Worm (Caenorhabditis elegans): ENCODE results near the gene gtap-1.

Gene gtap-1

ce11 chrII:5788815-5789214, 44.2 kb downstream of the gtap-1 start, which contains the start of gene K05F1.13:
Gene K05F1.13 (plus strand): TSS chrII:5789115.
- TF ChIP-seq lin-35 (GFP tag; optimal IDR thresholded peaks at IDR 0.05): no peak
- TF ChIP-seq egl-13 (tag; optimal IDR thresholded peaks at IDR 0.05): no peak
- TF ChIP-seq lin-13 (GFP tag; optimal IDR thresholded peaks at IDR 0.05): no peak
- no peak for TF ChIP-seq F16B12.6 (tag; optimal IDR thresholded peaks at IDR 0.05)
- no peak for TF ChIP-seq ama-1 (optimal IDR thresholded peaks at IDR 0.05)
- no peak for TF ChIP-seq C04F5.9 (tag; optimal IDR thresholded peaks at IDR 0.05)
- no peak for TF ChIP-seq nhr-19 (GFP tag; conservative IDR thresholded peaks at IDR 0.05)
- TF ChIP-seq fkh-8 (tag; optimal IDR thresholded peaks at IDR 0.05): no peak
- TF ChIP-seq ceh-90 (tag; optimal IDR thresholded peaks at IDR 0.05): no peak
- no peak for TF ChIP-seq ceh-88 (GFP tag; IDR thresholded peaks at IDR 0.05)
- no peak for TF ChIP-seq lin-14 (GFP tag; optimal IDR thresholded peaks at IDR 0.05)

ce11 chrII:5785504-5785903, 47.5 kb downstream of the gtap-1 start:
- TF ChIP-seq jun-1 (tag; optimal IDR thresholded peaks at IDR 0.05) (no peak), C34B4.2 (tag; optimal IDR thresholded peaks at IDR 0.05) (no peak), isw-1 (GFP tag; IDR thresholded peaks at IDR 0.05) (no peak), ceh-63 (GFP tag; optimal IDR thresholded peaks at IDR 0.05) (no peak), swsn-7 (tag; optimal IDR thresholded peaks at IDR 0.05) (no peak), sox-4 (tag; optimal IDR thresholded peaks at IDR 0.05) (no peak), dpl-1 (GFP tag; optimal IDR thresholded peaks at IDR 0.05) (no peak), rnt-1 (tag; optimal IDR thresholded peaks at IDR 0.05) (no peak), mdl-1 (tag; optimal IDR thresholded peaks at IDR 0.05) (no peak), sptf-1 (tag; optimal IDR thresholded peaks at IDR 0.05) (no peak), ztf-11 (tag; optimal IDR thresholded peaks at IDR 0.05) (no peak), fkh-10 (GFP tag; optimal IDR thresholded peaks at IDR 0.05) (no peak), nhr-28 (tag; optimal IDR thresholded peaks at IDR 0.05) (no peak), fos-1 (tag; optimal IDR thresholded peaks at IDR 0.05) (no peak), lin-15B (tag; optimal IDR thresholded peaks at IDR 0.05) (no peak), irx-1 (tag; optimal IDR thresholded peaks at IDR 0.05) (no peak), grh-1 (GFP tag; IDR thresholded peaks at IDR 0.05) (no peak), nhr-237 (tag; optimal IDR thresholded peaks at IDR 0.05) (no peak)

ce11 chrII:5781935-5782921, 50.8 kb downstream of the gtap-1 start, which contains the start of gene K05F1.6:
Gene K05F1.6 (plus strand): TSS chrII:5782520.
- TF ChIP-seq F16B12.6 (tag; optimal IDR thresholded peaks at IDR 0.05) (no peak), dpl-1 (GFP tag; optimal IDR thresholded peaks at IDR 0.05) (peak in 1 of 3 experiments; percentile 8), skn-1 (tag; optimal IDR thresholded peaks at IDR 0.05) (peak; percentile 11), nhr-11 (tag; optimal IDR thresholded peaks at IDR 0.05) (no peak), efl-3 (GFP tag; optimal IDR thresholded peaks at IDR 0.05) (no peak), lin-13 (GFP tag; optimal IDR thresholded peaks at IDR 0.05) (peak; percentile 22), dsc-1 (tag; optimal IDR thresholded peaks at IDR 0.05) (peak; percentile 70), aha-1 (tag; optimal IDR thresholded peaks at IDR 0.05) (no peak), ztf-4 (tag; optimal IDR thresholded peaks at IDR 0.05) (peak; percentile 15), rnt-1 (tag; optimal IDR thresholded peaks at IDR 0.05) (peak; percentile 78), isw-1 (GFP tag; IDR thresholded peaks at IDR 0.05) (0 out of 2 replicates have a peak, but pooled peaks have one; percentile 1), C04F5.9 (tag; optimal IDR thresholded peaks at IDR 0.05) (no peak), fkh-8 (tag; optimal IDR thresholded peaks at IDR 0.05) (peak; percentile 41), nhr-28 (tag; optimal IDR thresholded peaks at IDR 0.05) (no peak), ztf-11 (tag; optimal IDR thresholded peaks at IDR 0.05) (peak in 1 of 2 experiments; percentile 36), hlh-4 (tag; optimal IDR thresholded peaks at IDR 0.05) (no peak), irx-1 (tag; optimal IDR thresholded peaks at IDR 0.05) (no peak), tlp-1 (tag; optimal IDR thresholded peaks at IDR 0.05) (no peak), blmp-1 (tag; optimal IDR thresholded peaks at IDR 0.05) (no peak), snu-23 (GFP tag; optimal IDR thresholded peaks at IDR 0.05) (peak; percentile 20), elt-2 (tag; optimal IDR thresholded peaks at IDR 0.05) (peak; percentile 70), snpc-4 (tag; optimal IDR thresholded peaks at IDR 0.05) (no peak), pag-3 (tag; optimal IDR thresholded peaks at IDR 0.05; ENCODE audit: borderline replicate concordance, insufficient read depth) (no peak), lir-3 (tag; optimal IDR thresholded peaks at IDR 0.05; ENCODE audit: poor library complexity) (no peak), nhr-20 (tag; optimal IDR thresholded peaks at IDR 0.05) (peak; percentile 55), ceh-82 (tag; optimal IDR thresholded peaks at IDR 0.05) (peak in 2 of 3 experiments; percentile 32), nhr-90 (tag; optimal IDR thresholded peaks at IDR 0.05; ENCODE audit: poor library complexity) (peak; percentile 65)

Data from whole organism, L1 larva.